Worm (Caenorhabditis elegans) whole organism, L4 larva: ENCODE results near the gene btb-9.
"Not testable (repeated sequence)": the region's sequence is repeated elsewhere in the genome, so short reads cannot be mapped to it uniquely, and the experiment has no call there.

ENCODE experiments used
- Y75B8A.6 ChIP-seq: fragments of 200-800 bp; sonication (Bioruptor generic); IDR thresholded peaks from 2 replicates; pipeline ENCODE4 v1.3.6; 2022; ENCODE audit warnings: missing genetic modification reagents, missing genetic modification characterization, missing compliant biosample characterization
- ctbp-1 ChIP-seq: fragments of 200-800 bp; sonication (Bioruptor generic); IDR thresholded peaks from 2 replicates; pipeline ENCODE4 v1.3.6; 2022; ENCODE audit warnings: missing genetic modification reagents, missing genetic modification characterization, missing compliant biosample characterization
- dpl-1 ChIP-seq: fragments of 150-350 bp; optimal IDR thresholded peaks from 2 replicates; lab custom pipeline; 2014; ENCODE audit warnings: missing biosample characterization, missing genetic modification reagents, missing genetic modification characterization
- hlh-11 ChIP-seq: fragments of 200-800 bp; sonication (Bioruptor generic); optimal IDR thresholded peaks from 2 replicates; lab custom pipeline; 2018; ENCODE audit warnings: mild to moderate bottlenecking, missing genetic modification characterization, missing compliant biosample characterization
- mes-2 ChIP-seq: sonication (generic microtip); optimal IDR thresholded peaks from 2 replicates; lab custom pipeline; 2016; ENCODE audit warnings: missing genotype, mild to moderate bottlenecking, missing genetic modification characterization, missing compliant biosample characterization; ENCODE audit not compliant: poor library complexity, severe bottlenecking
- mxl-3 ChIP-seq: fragments of 200-800 bp; sonication (Bioruptor generic); optimal IDR thresholded peaks from 2 replicates; lab custom pipeline; 2018; ENCODE audit warnings: mild to moderate bottlenecking, missing genetic modification characterization, missing compliant biosample characterization
- set-16 ChIP-seq: fragments of 200-800 bp; sonication (Bioruptor generic); IDR thresholded peaks from 2 replicates; pipeline ENCODE4 v1.3.6; 2022; ENCODE audit warnings: missing genetic modification reagents, missing genetic modification characterization, missing compliant biosample characterization
- unc-62 ChIP-seq, 3 experiments: fragments of 150-350 bp in 1 of 3; sonication (generic microtip); optimal IDR thresholded peaks in 2 of 3; peaks in 1 of 3; 1 replicate in 1 of 3; 2 replicates in 2 of 3; lab custom pipeline; 2014 to 2017; ENCODE audit warnings: missing biosample characterization in 3 of 3, missing genetic modification characterization in 3 of 3, missing genetic modification reagents in 3 of 3, missing genotype in 1 of 3

Gene btb-9

ce11 chrII:1771347-1771746 lies 43.0 kb downstream of the btb-9 start, which contains the start of gene math-26:
Gene math-26, plus strand, starts transcription at chrII:1771647.
- not testable (repeated sequence) for TF ChIP-seq Y75B8A.6 (GFP tag; lab: Robert Waterston, UW); mxl-3; mes-2 (tag; lab: Kevin White, UChicago)
- TF ChIP-seq, all 104 proteins: peak for 0; not testable (repeated sequence) for 104

ce11 chrII:1771785-1772184 lies 43.5 kb downstream of the btb-9 start, which contains the start of gene math-3:
Gene math-3, plus strand, starts transcription at chrII:1772085.
- TF ChIP-seq ctbp-1 (GFP tag; lab: Robert Waterston, UW) (no peak), unc-62 (GFP tag; optimal IDR thresholded peaks at IDR 0.05 in 1 of 2; lab: Kevin White, UChicago) (peak in 1 of 2 experiments; percentile 46), unc-62 (tag; optimal IDR thresholded peaks at IDR 0.05; lab: Kevin White, UChicago) (no peak)

ce11 chrII:1775234-1775633 lies 46.9 kb downstream of the btb-9 start, which contains the start of gene F36H5.14:
Gene F36H5.14, plus strand, starts transcription at chrII:1775534.
- TF ChIP-seq dpl-1; set-16 (GFP tag; lab: Robert Waterston, UW); hlh-11 (tag; lab: Kevin White, UChicago): not testable (repeated sequence)
